Worm (Caenorhabditis elegans) whole organism, mixed stage, embryonic: ENCODE measurements around the gene Y51H7BR.4.

Source experiments
- ceh-83 ChIP-seq: fragments of 200-800 bp; sonication (Bioruptor generic); optimal IDR thresholded peaks from 2 replicates; lab custom pipeline; 2018; ENCODE audit warnings: mild to moderate bottlenecking, missing genetic modification characterization, missing compliant biosample characterization
- elt-1 ChIP-seq: sonication (generic microtip); optimal IDR thresholded peaks from 2 replicates; lab custom pipeline; 2017; ENCODE audit warnings: missing genetic modification characterization, mild to moderate bottlenecking, missing compliant biosample characterization, antibody characterized with exemption, moderate library complexity, borderline replicate concordance; ENCODE audit not compliant: insufficient read depth
- elt-3 ChIP-seq: fragments of 150-350 bp; optimal IDR thresholded peaks from 2 replicates; lab custom pipeline; 2014; ENCODE audit warnings: missing biosample characterization, missing genetic modification characterization
- flh-1 ChIP-seq: fragments of 200-800 bp; sonication (Bioruptor generic); optimal IDR thresholded peaks from 2 replicates; lab custom pipeline; 2018; ENCODE audit warnings: mild to moderate bottlenecking, missing genetic modification characterization, moderate library complexity, missing compliant biosample characterization
- ham-2 ChIP-seq: fragments of 200-800 bp; sonication (Bioruptor generic); optimal IDR thresholded peaks from 2 replicates; lab custom pipeline; 2018; ENCODE audit warnings: mild to moderate bottlenecking, missing genetic modification characterization, missing compliant biosample characterization
- lsy-2 ChIP-seq: fragments of 150-350 bp; optimal IDR thresholded peaks from 2 replicates; lab custom pipeline; 2014; ENCODE audit warnings: missing biosample characterization, missing genetic modification characterization
- mep-1 ChIP-seq: fragments of 150-350 bp; optimal IDR thresholded peaks from 2 replicates; lab custom pipeline; 2017; ENCODE audit warnings: missing biosample characterization, missing genetic modification reagents, missing genetic modification characterization, inconsistent platforms
- nhr-237 ChIP-seq: fragments of 150-350 bp; optimal IDR thresholded peaks from 2 replicates; lab custom pipeline; 2014; ENCODE audit warnings: missing biosample characterization, missing genetic modification characterization
- nhr-76 ChIP-seq: sonication (generic microtip); optimal IDR thresholded peaks from 2 replicates; lab custom pipeline; 2017; ENCODE audit warnings: missing biosample characterization, missing genetic modification characterization
- snpc-4 ChIP-seq: fragments of 150-350 bp; optimal IDR thresholded peaks from 2 replicates; lab custom pipeline; 2014; ENCODE audit warnings: missing biosample characterization, missing genetic modification characterization
- unc-39 ChIP-seq: fragments of 150-350 bp; optimal IDR thresholded peaks from 2 replicates; lab custom pipeline; 2014; ENCODE audit warnings: missing biosample characterization, missing genetic modification characterization
- unc-62 ChIP-seq: fragments of 150-350 bp; optimal IDR thresholded peaks from 2 replicates; lab custom pipeline; 2014; ENCODE audit warnings: missing biosample characterization, missing genetic modification reagents, missing genetic modification characterization

DNA sequence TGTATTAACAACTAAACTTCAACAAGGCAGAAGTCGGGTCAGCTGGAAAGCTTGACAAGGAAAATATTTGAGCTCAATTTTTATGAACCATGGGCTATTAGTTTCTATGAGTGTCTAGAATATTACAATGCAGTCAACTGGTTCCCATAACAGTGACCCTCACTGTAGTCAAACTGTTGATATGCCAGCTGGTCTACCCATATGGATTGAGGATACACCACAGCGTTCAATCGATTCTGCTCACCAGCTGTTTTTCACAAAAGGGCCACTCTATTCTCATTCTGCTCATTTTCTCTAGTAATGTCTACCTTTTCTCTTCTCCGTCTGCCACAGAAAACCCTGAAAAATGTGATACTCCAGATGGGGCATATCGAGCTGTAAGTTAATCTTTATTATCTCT is 8.2 kb downstream of the Y51H7BR.4 start, which contains the start of gene fbxb-42:
- TF ChIP-seq snpc-4 (tag; lab: Kevin White, UChicago) (no peak), mep-1 (tag; lab: Kevin White, UChicago) (no peak), ceh-83 (GFP tag; lab: Kevin White, UChicago) (no peak), ham-2 (GFP tag; lab: Kevin White, UChicago) (no peak), elt-3 (no peak), unc-39 (tag; lab: Kevin White, UChicago) (no peak), nhr-76 (tag; lab: Kevin White, UChicago) (no peak), flh-1 (GFP tag; lab: Kevin White, UChicago) (no peak), nhr-237 (tag; lab: Kevin White, UChicago) (no peak), unc-62 (GFP tag; lab: Kevin White, UChicago) (no peak), lsy-2 (tag; lab: Kevin White, UChicago) (no peak), elt-1 (tag; lab: Kevin White, UChicago) (no peak)
